Worm (Caenorhabditis elegans) whole organism, L1 larva: ENCODE results near the gene let-19.

ENCODE experiments used
- C04F5.9 ChIP-seq: sonication (generic microtip); optimal IDR thresholded peaks from 2 replicates; lab custom pipeline; 2016; ENCODE audit warnings: missing genetic modification characterization, missing compliant biosample characterization
- C16A3.4 ChIP-seq: fragments of 150-350 bp; optimal IDR thresholded peaks from 2 replicates; lab custom pipeline; 2014; ENCODE audit warnings: missing biosample characterization, missing genetic modification characterization
- C34B4.2 ChIP-seq: sonication (generic microtip); optimal IDR thresholded peaks from 2 replicates; lab custom pipeline; 2017; ENCODE audit warnings: mild to moderate bottlenecking, missing genetic modification characterization, missing compliant biosample characterization
- F16B12.6 ChIP-seq: fragments of 150-350 bp; optimal IDR thresholded peaks from 2 replicates; lab custom pipeline; 2014; ENCODE audit warnings: missing biosample characterization, missing genetic modification characterization
- Y116A8C.19 ChIP-seq: sonication (generic microtip); optimal IDR thresholded peaks from 2 replicates; lab custom pipeline; 2016; ENCODE audit warnings: missing compliant biosample characterization, missing genetic modification characterization, borderline replicate concordance
- aha-1 ChIP-seq: fragments of 150-350 bp; optimal IDR thresholded peaks from 2 replicates; lab custom pipeline; 2014; ENCODE audit warnings: missing biosample characterization, missing genetic modification characterization
- aly-2 ChIP-seq: fragments of 150-350 bp; optimal IDR thresholded peaks from 2 replicates; lab custom pipeline; 2014; ENCODE audit warnings: missing biosample characterization, missing genetic modification characterization
- ama-1 ChIP-seq: fragments of 150-350 bp; optimal IDR thresholded peaks from 2 replicates; lab custom pipeline; 2014
- blmp-1 ChIP-seq: fragments of 150-350 bp; optimal IDR thresholded peaks from 2 replicates; lab custom pipeline; 2014; ENCODE audit warnings: missing biosample characterization, missing genetic modification characterization
- ceh-8 ChIP-seq: fragments of 200-800 bp; sonication (Bioruptor generic); optimal IDR thresholded peaks from 2 replicates; lab custom pipeline; 2018; ENCODE audit warnings: mild to moderate bottlenecking, missing genetic modification characterization, moderate library complexity, missing compliant biosample characterization
- ceh-82 ChIP-seq, 3 experiments: fragments of 150-350 bp in 1 of 3; sonication (generic microtip) in 2 of 3; optimal IDR thresholded peaks; 2 replicates each; lab custom pipeline; 2014 to 2017; ENCODE audit warnings: missing biosample characterization in 3 of 3, missing genetic modification characterization in 3 of 3
- ces-1 ChIP-seq: fragments of 150-350 bp; optimal IDR thresholded peaks from 2 replicates; lab custom pipeline; 2014; ENCODE audit warnings: missing biosample characterization, missing genetic modification reagents, missing genetic modification characterization
- dpl-1 ChIP-seq, 3 experiments: fragments of 150-350 bp in 2 of 3; sonication (generic microtip) in 1 of 3; optimal IDR thresholded peaks; 2 replicates each; lab custom pipeline; 2014 to 2017; ENCODE audit warnings: missing biosample characterization in 3 of 3, missing genetic modification characterization in 3 of 3, missing genetic modification reagents in 3 of 3
- efl-1 ChIP-seq, 4 experiments: fragments of 150-350 bp; optimal IDR thresholded peaks in 3 of 4; peaks in 1 of 4; 1 replicate in 1 of 4; 2 replicates in 3 of 4; lab custom pipeline; 2014; ENCODE audit warnings: missing biosample characterization in 2 of 4, missing genetic modification characterization in 2 of 4, missing genetic modification reagents in 2 of 4
- efl-3 ChIP-seq: fragments of 200-800 bp; sonication (Bioruptor generic); optimal IDR thresholded peaks from 2 replicates; lab custom pipeline; 2018; ENCODE audit warnings: mild to moderate bottlenecking, missing genetic modification characterization, missing compliant biosample characterization
- egl-13 ChIP-seq: sonication (generic microtip); optimal IDR thresholded peaks from 2 replicates; lab custom pipeline; 2016; ENCODE audit warnings: missing genotype, missing genetic modification reagents, missing genetic modification characterization, missing compliant biosample characterization
- elt-3 ChIP-seq, 6 experiments: fragments of 150-350 bp in 1 of 6; sonication (generic microtip); optimal IDR thresholded peaks; 2 replicates each; lab custom pipeline; 2017 to 2018; ENCODE audit warnings: missing biosample characterization in 6 of 6, missing genetic modification characterization in 6 of 6, inconsistent platforms in 1 of 6
- fkh-10 ChIP-seq: sonication (generic microtip); optimal IDR thresholded peaks from 2 replicates; lab custom pipeline; 2017; ENCODE audit warnings: missing biosample characterization, missing genetic modification reagents, missing genetic modification characterization
- fkh-8 ChIP-seq: sonication (generic microtip); optimal IDR thresholded peaks from 2 replicates; lab custom pipeline; 2016; ENCODE audit warnings: mild to moderate bottlenecking, missing genetic modification characterization, missing compliant biosample characterization
- fos-1 ChIP-seq: fragments of 150-350 bp; optimal IDR thresholded peaks from 2 replicates; lab custom pipeline; 2014; ENCODE audit warnings: missing biosample characterization, missing genetic modification characterization
- irx-1 ChIP-seq: sonication (generic microtip); optimal IDR thresholded peaks from 2 replicates; lab custom pipeline; 2016; ENCODE audit warnings: missing genetic modification characterization, missing compliant biosample characterization
- jun-1 ChIP-seq: fragments of 150-350 bp; optimal IDR thresholded peaks from 2 replicates; lab custom pipeline; 2014; ENCODE audit warnings: missing biosample characterization, missing genetic modification reagents, missing genetic modification characterization
- lin-35 ChIP-seq, 2 experiments: fragments of 150-350 bp; optimal IDR thresholded peaks; 2 replicates each; lab custom pipeline; 2014; ENCODE audit warnings: missing biosample characterization in 2 of 2, missing genetic modification characterization in 2 of 2, missing genetic modification reagents in 2 of 2
- lin-39 ChIP-seq: fragments of 150-350 bp; optimal IDR thresholded peaks from 2 replicates; lab custom pipeline; 2014; ENCODE audit warnings: missing biosample characterization, missing genetic modification reagents, missing genetic modification characterization
- lir-3 ChIP-seq: sonication (generic microtip); optimal IDR thresholded peaks from 2 replicates; lab custom pipeline; 2016; ENCODE audit warnings: mild to moderate bottlenecking, missing genetic modification characterization, moderate library complexity, missing compliant biosample characterization; ENCODE audit not compliant: poor library complexity
- lsy-2 ChIP-seq, 2 experiments: fragments of 150-350 bp; optimal IDR thresholded peaks; 2 replicates each; lab custom pipeline; 2014; ENCODE audit warnings: missing biosample characterization in 2 of 2, missing genetic modification characterization in 2 of 2
- mdl-1 ChIP-seq, 2 experiments: fragments of 150-350 bp; optimal IDR thresholded peaks; 2 replicates each; lab custom pipeline; 2014 to 2017; ENCODE audit warnings: missing biosample characterization in 2 of 2, missing genetic modification characterization in 2 of 2, inconsistent platforms in 1 of 2
- nhr-19 ChIP-seq: fragments of 200-800 bp; sonication (Bioruptor generic); conservative IDR thresholded peaks from 2 replicates; pipeline ENCODE4 v1.3.6; 2022; ENCODE audit warnings: missing genetic modification characterization, missing compliant biosample characterization
- nhr-20 ChIP-seq: sonication (generic microtip); optimal IDR thresholded peaks from 2 replicates; lab custom pipeline; 2016; ENCODE audit warnings: mild to moderate bottlenecking, missing genetic modification characterization, missing compliant biosample characterization
- nhr-28 ChIP-seq: fragments of 150-350 bp; optimal IDR thresholded peaks from 2 replicates; lab custom pipeline; 2014; ENCODE audit warnings: missing biosample characterization, missing genetic modification characterization
- nhr-76 ChIP-seq: sonication (generic microtip); optimal IDR thresholded peaks from 2 replicates; lab custom pipeline; 2017; ENCODE audit warnings: missing biosample characterization, missing genetic modification characterization
- pag-3 ChIP-seq: sonication (generic microtip); optimal IDR thresholded peaks from 2 replicates; lab custom pipeline; 2017; ENCODE audit warnings: missing genetic modification characterization, mild to moderate bottlenecking, missing compliant biosample characterization, antibody characterized with exemption, borderline replicate concordance; ENCODE audit not compliant: insufficient read depth
- pax-3 ChIP-seq: fragments of 200-800 bp; sonication (Bioruptor generic); optimal IDR thresholded peaks from 2 replicates; lab custom pipeline; 2018; ENCODE audit warnings: mild to moderate bottlenecking, missing genetic modification characterization, moderate library complexity, missing compliant biosample characterization
- rnt-1 ChIP-seq: sonication (generic microtip); optimal IDR thresholded peaks from 2 replicates; lab custom pipeline; 2016; ENCODE audit warnings: mild to moderate bottlenecking, missing genetic modification characterization, moderate library complexity, missing compliant biosample characterization
- snpc-4 ChIP-seq: fragments of 150-350 bp; optimal IDR thresholded peaks from 2 replicates; lab custom pipeline; 2014; ENCODE audit warnings: missing biosample characterization, missing genetic modification characterization
- snu-23 ChIP-seq: sonication (generic microtip); optimal IDR thresholded peaks from 2 replicates; lab custom pipeline; 2016; ENCODE audit warnings: missing genetic modification characterization, missing compliant biosample characterization
- swsn-7 ChIP-seq: sonication (generic microtip); optimal IDR thresholded peaks from 2 replicates; lab custom pipeline; 2016; ENCODE audit warnings: missing genetic modification characterization, missing compliant biosample characterization
- tbx-2 ChIP-seq: sonication (generic microtip); optimal IDR thresholded peaks from 2 replicates; lab custom pipeline; 2016; ENCODE audit warnings: missing genetic modification characterization, missing compliant biosample characterization
- unc-130 ChIP-seq: fragments of 150-350 bp; optimal IDR thresholded peaks from 2 replicates; lab custom pipeline; 2017; ENCODE audit warnings: missing biosample characterization, missing genetic modification characterization, inconsistent platforms
- unc-30 ChIP-seq: sonication (generic microtip); optimal IDR thresholded peaks from 2 replicates; lab custom pipeline; 2017; ENCODE audit warnings: missing biosample characterization, missing genetic modification characterization
- unc-62 ChIP-seq: fragments of 150-350 bp; optimal IDR thresholded peaks from 2 replicates; lab custom pipeline; 2014; ENCODE audit warnings: missing biosample characterization, missing genetic modification reagents, missing genetic modification characterization
- unc-86 ChIP-seq: sonication (generic microtip); optimal IDR thresholded peaks from 2 replicates; lab custom pipeline; 2016; ENCODE audit warnings: missing genetic modification characterization, missing compliant biosample characterization
- zag-1 ChIP-seq: fragments of 150-350 bp; optimal IDR thresholded peaks from 2 replicates; lab custom pipeline; 2014; ENCODE audit warnings: missing biosample characterization, missing genetic modification characterization
- ztf-11 ChIP-seq, 2 experiments: sonication (generic microtip); optimal IDR thresholded peaks; 2 replicates each; lab custom pipeline; 2016 to 2017; ENCODE audit warnings: missing genetic modification characterization in 2 of 2, missing biosample characterization in 1 of 2, missing compliant biosample characterization in 1 of 2

let-19 gene

ce11 chrII:8800830-8801229, 30.1 kb downstream of the let-19 start, which contains the start of gene appg-2:
TSS of gene appg-2 (plus strand) at chrII:8801130.
- TF ChIP-seq tbx-2 (tag; lab: Kevin White, UChicago) (no peak), efl-1 (optimal IDR thresholded peaks at IDR 0.05; lab: Kevin White, UChicago) (no peak), efl-1 (GFP tag; optimal IDR thresholded peaks at IDR 0.05 in 1 of 2; lab: Kevin White, UChicago) (peak in 1 of 2 experiments; percentile 18)

- TF ChIP-seq lsy-2 (tag; optimal IDR thresholded peaks at IDR 0.05; lab: Kevin White, UChicago) (no peak), ama-1 (no peak), C04F5.9 (tag; lab: Kevin White, UChicago) (no peak), elt-3 (tag; optimal IDR thresholded peaks at IDR 0.05; lab: Kevin White, UChicago) (no peak), irx-1 (no peak), C34B4.2 (no peak), Y116A8C.19 (tag; lab: Kevin White, UChicago) (no peak), snu-23 (GFP tag; lab: Kevin White, UChicago) (no peak), jun-1 (no peak)
Observed at ce11 chrII:8806921-8807320, 36.1 kb downstream of the let-19 start, which contains the start of gene pho-13. TSS of gene pho-13 (minus strand) at chrII:8807021.

DNA sequence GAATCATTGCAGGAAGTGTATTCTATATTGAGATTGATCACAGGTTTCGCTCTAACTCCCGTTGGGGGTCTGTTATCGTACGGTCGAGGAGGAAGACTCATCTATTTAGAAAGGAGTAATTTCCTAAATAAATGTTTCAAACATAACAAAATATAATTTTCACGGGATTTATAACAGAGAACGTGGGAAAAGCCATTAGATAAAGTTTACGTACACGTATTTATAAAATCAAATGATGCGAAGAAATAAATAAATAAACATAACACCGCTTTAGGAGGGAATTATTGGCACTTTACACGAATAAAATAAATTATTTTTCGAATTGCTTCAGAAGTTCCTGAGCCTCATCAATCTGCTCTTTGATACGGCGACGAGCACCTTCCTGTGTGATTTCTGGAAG, 37.7 kb downstream of the let-19 start, which contains the start of gene F07H5.10:
Gene F07H5.10 (minus strand): TSS at position 101 of the 400 bp plus-strand sequence.
- no peak for TF ChIP-seq aly-2 (tag; lab: Kevin White, UChicago)
- no peak for TF ChIP-seq F16B12.6 (tag; lab: Kevin White, UChicago)
- TF ChIP-seq C16A3.4 (tag; lab: Kevin White, UChicago), result no peak
- TF ChIP-seq mdl-1 (tag; optimal IDR thresholded peaks at IDR 0.05; lab: Kevin White, UChicago), result no peak

ce11 chrII:8810679-8811413, 40.1 kb downstream of the let-19 start, which contains the start of the genes F46C5.9 and rer-1:
TSS of gene F46C5.9 (minus strand) at chrII:8810729.
TSS of gene rer-1 (plus strand) at chrII:8811370.
- TF ChIP-seq rnt-1 (tag; lab: Kevin White, UChicago) (no peak), unc-86 (tag; lab: Kevin White, UChicago) (no peak), ztf-11 (tag; optimal IDR thresholded peaks at IDR 0.05; lab: Kevin White, UChicago) (no peak), lin-35 (GFP tag; optimal IDR thresholded peaks at IDR 0.05; lab: Kevin White, UChicago) (peak; percentile 25 to 54), nhr-76 (tag; lab: Kevin White, UChicago) (no peak), egl-13 (tag; lab: Kevin White, UChicago) (no peak), unc-62 (GFP tag; lab: Kevin White, UChicago) (no peak), pag-3 (tag; lab: Kevin White, UChicago) (no peak), lin-39 (no peak), irx-1 (no peak), ceh-82 (tag; optimal IDR thresholded peaks at IDR 0.05; lab: Kevin White, UChicago) (no peak), ces-1 (GFP tag; lab: Kevin White, UChicago) (no peak), swsn-7 (tag; lab: Kevin White, UChicago) (no peak), efl-3 (GFP tag; lab: Kevin White, UChicago) (no peak), fos-1 (tag; lab: Kevin White, UChicago) (no peak), blmp-1 (tag; lab: Kevin White, UChicago) (peak; percentile 19), nhr-19 (GFP tag; lab: Robert Waterston, UW) (no peak), fkh-8 (no peak), Y116A8C.19 (tag; lab: Kevin White, UChicago) (no peak), ama-1 (no peak), ceh-8 (GFP tag; lab: Kevin White, UChicago) (no peak), C16A3.4 (tag; lab: Kevin White, UChicago) (peak; percentile 25), aha-1 (tag; lab: Kevin White, UChicago) (no peak), nhr-28 (tag; lab: Kevin White, UChicago) (no peak), unc-130 (no peak), dpl-1 (GFP tag; optimal IDR thresholded peaks at IDR 0.05; lab: Kevin White, UChicago) (peak; percentile 0 to 48 (median 12)), snpc-4 (no peak), fkh-10 (GFP tag; lab: Kevin White, UChicago) (no peak), unc-30 (tag; lab: Kevin White, UChicago) (no peak), lir-3 (tag; lab: Kevin White, UChicago) (no peak), nhr-20 (tag; lab: Kevin White, UChicago) (peak; percentile 29), pax-3 (tag; lab: Kevin White, UChicago) (no peak), zag-1 (tag; lab: Kevin White, UChicago) (no peak), C04F5.9 (tag; lab: Kevin White, UChicago) (no peak), efl-1 (optimal IDR thresholded peaks at IDR 0.05; lab: Kevin White, UChicago) (peak; percentile 25 to 47), efl-1 (GFP tag; optimal IDR thresholded peaks at IDR 0.05 in 1 of 2; lab: Kevin White, UChicago) (peak; percentile 51 to 80)
